Worm (Caenorhabditis elegans): ENCODE measurements around the gene nlp-49.

ce11 chrX:5868030-5868429, 36.4 kb upstream of the nlp-49 start:
- no peak for TF ChIP-seq tbx-37 (GFP tag; conservative IDR thresholded peaks at IDR 0.05)
- TF ChIP-seq B0310.2 (tag; optimal IDR thresholded peaks at IDR 0.05): no peak
- no peak for TF ChIP-seq ama-1 (optimal IDR thresholded peaks at IDR 0.05)
- no peak for TF ChIP-seq ceh-13 (GFP tag; optimal IDR thresholded peaks at IDR 0.05)
- TF ChIP-seq tbx-11 (GFP tag; IDR thresholded peaks at IDR 0.05): no peak
- no peak for TF ChIP-seq sea-1 (GFP tag; conservative IDR thresholded peaks at IDR 0.05)
- no peak for TF ChIP-seq ets-7 (tag; optimal IDR thresholded peaks at IDR 0.05)
- no peak for TF ChIP-seq aly-1 (tag; optimal IDR thresholded peaks at IDR 0.05)
- no peak for TF ChIP-seq tra-4 (tag; optimal IDR thresholded peaks at IDR 0.05)
- no peak for TF ChIP-seq hmg-4 (GFP tag; optimal IDR thresholded peaks at IDR 0.05)
- TF ChIP-seq F13C5.2 (tag; optimal IDR thresholded peaks at IDR 0.05): no peak
- TF ChIP-seq pes-1 (GFP tag; IDR thresholded peaks at IDR 0.05): no peak

Measured in whole organism, early embryonic.